Worm (Caenorhabditis elegans) whole organism, L3 larva: Measurements from ENCODE around the gene Y47D7A.2.

Experiments
- R02D3.7 ChIP-seq: fragments of 150-350 bp; optimal IDR thresholded peaks from 2 replicates; lab custom pipeline; 2014; ENCODE audit warnings: missing biosample characterization, missing genetic modification characterization
- lin-39 ChIP-seq: fragments of 150-350 bp; optimal IDR thresholded peaks from 2 replicates; lab custom pipeline; 2018; ENCODE audit warnings: missing biosample characterization, missing genetic modification reagents, missing genetic modification characterization
- nhr-11 ChIP-seq: fragments of 150-350 bp; optimal IDR thresholded peaks from 2 replicates; lab custom pipeline; 2014; ENCODE audit warnings: missing biosample characterization, missing genetic modification characterization
- nhr-237 ChIP-seq: fragments of 150-350 bp; optimal IDR thresholded peaks from 2 replicates; lab custom pipeline; 2014; ENCODE audit warnings: missing biosample characterization, missing genetic modification characterization
- pqm-1 ChIP-seq: fragments of 150-350 bp; optimal IDR thresholded peaks from 2 replicates; lab custom pipeline; 2017; ENCODE audit warnings: missing biosample characterization, missing genetic modification characterization, inconsistent platforms

DNA sequence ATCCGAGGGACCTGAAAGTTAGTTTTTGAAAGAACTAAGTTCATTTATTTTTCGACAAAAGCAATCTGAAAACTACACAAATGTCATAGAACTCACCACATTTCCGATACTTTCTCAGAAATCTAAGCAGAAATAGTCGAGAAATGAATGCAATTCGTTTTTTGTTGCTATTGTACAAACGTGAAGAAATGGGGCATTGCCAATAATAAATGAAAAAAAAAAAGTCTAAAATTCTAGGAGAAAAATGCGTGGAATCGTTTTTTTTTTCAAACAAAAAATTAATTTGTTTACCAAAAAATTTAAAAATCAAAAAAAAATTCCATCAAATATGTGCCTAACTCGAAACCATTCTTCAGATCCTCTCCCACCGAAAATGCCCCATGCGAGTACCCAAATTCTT lies 8.4 kb upstream of the Y47D7A.2 start, which contains the start of gene Y47D7A.17:
- no peak for TF ChIP-seq R02D3.7 (tag; lab: Kevin White, UChicago)
- no peak for TF ChIP-seq lin-39 (tag; lab: Kevin White, UChicago)
- TF ChIP-seq nhr-237 (tag; lab: Kevin White, UChicago), result no peak
- TF ChIP-seq pqm-1 (tag; lab: Kevin White, UChicago), result no peak
- TF ChIP-seq nhr-11 (tag; lab: Kevin White, UChicago), result no peak
